Fruit fly (Drosophila melanogaster): ENCODE measurements around the gene CalpC.

CalpC gene

dm6 chrX:16313078-16313875, 12.3 kb upstream of the CalpC start, which contains the start of the genes CG9915 and SWIP (continued):
- TF ChIP-seq CG14710 (tag; optimal IDR thresholded peaks at IDR 0.05) (peak; percentile 40), CG11456 (GFP tag; IDR thresholded peaks at IDR 0.05) (no peak), CG15011 (GFP tag; optimal IDR thresholded peaks at IDR 0.05) (no peak), CG6813 (GFP tag; optimal IDR thresholded peaks at IDR 0.05) (no peak), pzg (GFP tag; optimal IDR thresholded peaks at IDR 0.05) (peak; percentile 27), zen2 (GFP tag; IDR thresholded peaks at IDR 0.05; ENCODE audit: partially characterized antibody) (0 out of 3 replicates have a peak, but pooled peaks have one; percentile 36), ATbp (GFP tag; optimal IDR thresholded peaks at IDR 0.05) (no peak), hkb (optimal IDR thresholded peaks at IDR 0.05) (no peak), hkb (GFP tag; IDR thresholded peaks at IDR 0.05) (no peak), CG10209 (GFP tag; optimal IDR thresholded peaks at IDR 0.05) (no peak), Dll (GFP tag; IDR thresholded peaks at IDR 0.05; ENCODE audit: partially characterized antibody) (peak; percentile 56), CG11696 (GFP tag; IDR thresholded peaks at IDR 0.05) (no peak), nmo (GFP tag; optimal IDR thresholded peaks at IDR 0.05) (peak; percentile 13), Sry-δ (GFP tag; optimal IDR thresholded peaks at IDR 0.05) (peak; percentile 53), CG16779 (GFP tag; IDR thresholded peaks at IDR 0.05) (no peak), CG15514 (GFP tag; optimal IDR thresholded peaks at IDR 0.05) (peak; percentile 19), CG15601 (tag; optimal IDR thresholded peaks at IDR 0.05) (no peak), btn (GFP tag; optimal IDR thresholded peaks at IDR 0.05) (no peak), Side (GFP tag; optimal IDR thresholded peaks at IDR 0.05) (peak; percentile 18), ara (GFP tag; IDR thresholded peaks at IDR 0.05) (no peak), lola (GFP tag; optimal IDR thresholded peaks at IDR 0.05) (peak in 1 of 3 experiments; percentile 53), CG1603 (tag; optimal IDR thresholded peaks at IDR 0.05) (peak; percentile 68), al (GFP tag; IDR thresholded peaks at IDR 0.05) (no peak), HmgD (GFP tag; optimal IDR thresholded peaks at IDR 0.05) (no peak), CG7963 (GFP tag; IDR thresholded peaks at IDR 0.05; ENCODE audit: partially characterized antibody) (peak; percentile 84), CG8765 (GFP tag; IDR thresholded peaks at IDR 0.05) (no peak), Lhr (GFP tag; optimal IDR thresholded peaks at IDR 0.05) (no peak), CG16813 (GFP tag; IDR thresholded peaks at IDR 0.05; ENCODE audit: partially characterized antibody) (peak; percentile 70), Sin3A (optimal IDR thresholded peaks at IDR 0.05) (no peak), CG14050 (GFP tag; IDR thresholded peaks at IDR 0.05) (no peak), Dp (GFP tag; optimal IDR thresholded peaks at IDR 0.05) (peak; percentile 43), Gug (GFP tag; IDR thresholded peaks at IDR 0.05) (no peak), zfh2 (GFP tag; optimal IDR thresholded peaks at IDR 0.05) (no peak), zf30C (GFP tag; optimal IDR thresholded peaks at IDR 0.05) (no peak), tna (GFP tag; IDR thresholded peaks at IDR 0.05; ENCODE audit: partially characterized antibody) (peak; percentile 75), Dip2 (GFP tag; IDR thresholded peaks at IDR 0.05) (no peak), pho (GFP tag; optimal IDR thresholded peaks at IDR 0.05) (no peak), pan (optimal IDR thresholded peaks at IDR 0.05) (no peak), pan (GFP tag; optimal IDR thresholded peaks at IDR 0.05 in 1 of 2, IDR thresholded peaks at IDR 0.05 in 1 of 2) (no peak), CG10654 (GFP tag; optimal IDR thresholded peaks at IDR 0.05) (no peak), sqz (GFP tag; optimal IDR thresholded peaks at IDR 0.05) (no peak), H15 (GFP tag; IDR thresholded peaks at IDR 0.05) (no peak), slbo (GFP tag; IDR thresholded peaks at IDR 0.05) (peak; percentile 36; the same call in 1 of the 2 replicates), chn (GFP tag; optimal IDR thresholded peaks at IDR 0.05) (no peak), Six4 (GFP tag; optimal IDR thresholded peaks at IDR 0.05) (no peak), Sox102F (GFP tag; optimal IDR thresholded peaks at IDR 0.05) (no peak), CG6689 (GFP tag; IDR thresholded peaks at IDR 0.05) (no peak), CG8089 (GFP tag; optimal IDR thresholded peaks at IDR 0.05) (no peak), Hmr (GFP tag; optimal IDR thresholded peaks at IDR 0.05) (no peak), CG7745 (tag; optimal IDR thresholded peaks at IDR 0.05) (no peak)
